Worm (Caenorhabditis elegans): ENCODE results near the gene fipr-8.

The fipr-8 gene

DNA sequence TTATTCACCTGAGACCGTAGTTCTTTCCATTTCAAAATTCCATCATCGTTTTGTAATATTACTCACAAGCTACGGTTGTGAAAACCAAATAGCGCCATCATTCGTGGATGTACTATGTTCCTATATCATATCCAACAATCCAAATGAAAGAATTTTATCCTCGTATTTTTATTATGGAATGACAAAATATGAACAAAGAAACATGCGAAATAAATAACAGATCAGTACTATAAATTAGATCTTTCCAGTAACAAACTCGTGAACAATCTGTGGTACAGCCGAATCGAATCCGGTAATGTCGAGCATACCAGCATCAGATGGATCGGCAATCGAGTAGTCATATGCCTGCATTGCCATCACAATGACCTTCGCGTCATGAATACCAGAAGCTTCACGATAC, 12.9 kb upstream of the fipr-8 start:
- no peak for TF ChIP-seq ets-4 (tag; optimal IDR thresholded peaks at IDR 0.05)

DNA sequence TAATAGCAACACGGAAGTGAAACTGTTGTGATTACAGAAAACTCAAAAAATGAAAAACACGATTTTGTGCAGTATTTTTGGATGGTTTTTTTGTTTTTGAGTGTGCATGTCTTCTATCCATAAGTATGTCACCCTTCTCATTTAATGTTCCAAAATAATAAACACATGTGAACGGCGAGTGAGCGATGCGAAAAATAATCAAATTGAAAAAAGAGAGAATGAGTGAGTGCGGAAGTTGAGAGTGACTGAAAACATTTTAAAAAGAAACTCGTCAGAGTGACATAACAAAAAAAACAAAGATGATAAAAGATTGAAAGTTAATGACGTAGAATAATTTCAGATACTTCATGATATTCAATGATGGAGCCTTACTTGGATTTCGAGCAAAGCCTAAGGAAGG, 9.8 kb upstream of the fipr-8 start:
- TF ChIP-seq mec-3 (tag; optimal IDR thresholded peaks at IDR 0.05; ENCODE audit: borderline replicate concordance) (no peak), syd-9 (tag; optimal IDR thresholded peaks at IDR 0.05) (no peak), pag-3 (tag; optimal IDR thresholded peaks at IDR 0.05; ENCODE audit: borderline replicate concordance) (no peak), lin-11 (tag; optimal IDR thresholded peaks at IDR 0.05) (no peak), ceh-34 (tag; optimal IDR thresholded peaks at IDR 0.05) (no peak), madf-2 (tag; optimal IDR thresholded peaks at IDR 0.05) (no peak), ceh-19 (GFP tag; optimal IDR thresholded peaks at IDR 0.05) (no peak), ceh-48 (tag; optimal IDR thresholded peaks at IDR 0.05) (no peak), rnt-1 (tag; optimal IDR thresholded peaks at IDR 0.05) (no peak)

DNA sequence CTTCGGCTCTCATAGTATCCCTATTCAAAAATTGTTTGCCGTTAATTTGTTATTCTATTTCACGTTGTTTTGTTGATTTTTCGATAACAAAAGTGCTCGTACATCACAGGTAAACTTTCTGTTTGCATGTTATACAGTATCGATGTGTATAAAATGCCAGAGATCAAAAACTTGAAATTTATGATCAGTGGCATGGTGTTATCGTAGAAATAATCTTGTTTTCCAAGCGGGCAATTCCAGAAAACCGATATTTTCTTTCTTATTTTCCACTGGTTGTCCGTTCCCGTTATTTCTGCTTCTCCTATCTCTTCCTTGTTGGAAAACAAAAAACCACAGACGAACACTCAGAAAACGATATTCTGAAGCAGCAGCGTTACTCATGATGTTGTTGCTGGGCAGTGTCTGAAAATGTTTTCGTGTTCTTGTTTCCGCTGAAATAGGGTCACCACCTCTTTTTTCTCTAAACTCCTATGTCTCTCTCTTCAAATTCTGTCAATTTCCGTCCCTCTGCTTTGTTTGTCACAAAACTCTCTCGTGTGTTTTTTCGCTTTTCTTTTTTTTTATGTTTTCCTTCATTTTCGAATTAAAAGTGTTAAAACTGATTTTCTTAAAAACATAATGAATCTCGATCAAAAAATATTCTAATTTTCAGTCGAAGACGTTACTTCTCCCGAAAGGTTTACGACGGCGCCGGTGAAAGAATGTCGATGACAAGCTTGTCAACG, 8.7 kb upstream of the fipr-8 start, which contains the start of gene akt-1:
TSS of gene akt-1 (plus strand) at position 651 of the 725 bp plus-strand sequence.
- no peak for TF ChIP-seq ets-4 (tag; optimal IDR thresholded peaks at IDR 0.05)
- TF ChIP-seq elt-4 (tag; optimal IDR thresholded peaks at IDR 0.05): no peak
- no peak for TF ChIP-seq ceh-31 (tag; optimal IDR thresholded peaks at IDR 0.05)
- TF ChIP-seq syd-9 (tag; optimal IDR thresholded peaks at IDR 0.05): no peak
- no peak for TF ChIP-seq dmd-4 (tag; optimal IDR thresholded peaks at IDR 0.05; ENCODE audit: borderline replicate concordance)

DNA sequence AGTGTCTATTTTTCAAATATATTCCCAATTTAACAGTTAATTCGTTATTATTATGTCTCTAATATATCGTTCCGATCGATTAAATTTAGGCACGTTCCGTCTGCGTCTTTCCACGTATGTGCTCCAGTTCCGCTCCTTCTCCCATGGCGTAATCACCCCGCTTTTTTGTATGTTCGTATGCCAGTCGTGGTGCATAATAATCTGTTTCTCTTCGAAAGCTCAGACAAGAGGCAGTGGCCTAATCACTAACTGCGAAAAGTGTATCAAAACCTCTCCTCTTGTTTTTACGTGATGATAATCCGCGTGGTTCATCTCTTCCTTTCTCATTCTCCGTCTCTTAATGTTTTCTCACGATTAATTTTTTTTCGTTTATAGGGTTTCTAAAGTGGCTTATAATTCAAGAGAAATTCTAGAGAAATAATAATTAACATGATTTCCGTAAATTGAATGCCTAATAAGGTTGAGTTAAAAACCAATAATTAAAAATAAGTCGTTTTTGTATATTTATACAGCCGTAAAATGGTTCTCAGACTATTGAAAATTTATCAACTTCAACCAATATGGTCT, 8.0 kb upstream of the fipr-8 start:
- TF ChIP-seq elt-2 (tag; optimal IDR thresholded peaks at IDR 0.05) (no peak), unc-3 (GFP tag; conservative IDR thresholded peaks at IDR 0.05) (no peak), unc-3 (tag; optimal IDR thresholded peaks at IDR 0.05) (no peak)

DNA sequence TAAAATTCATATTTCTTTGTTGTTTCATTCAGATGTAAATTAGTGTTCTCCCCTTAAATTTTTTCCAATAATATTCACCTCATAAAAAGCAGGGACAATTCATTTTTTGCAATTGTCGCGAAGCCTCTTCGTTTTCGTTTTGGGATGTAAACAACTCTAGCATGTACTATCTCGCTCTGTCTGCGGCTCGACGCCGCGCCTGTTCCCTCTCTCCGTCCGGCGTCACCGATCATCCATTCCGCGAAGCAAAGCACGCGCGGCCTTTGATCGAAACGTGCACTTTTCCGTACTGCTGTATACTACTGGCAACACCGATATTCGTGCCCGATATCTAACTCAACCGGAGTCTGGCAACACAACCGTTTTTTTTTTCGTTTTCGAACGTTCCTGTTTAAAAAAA, 7.2 kb upstream of the fipr-8 start:
- TF ChIP-seq pha-4 (tag; optimal IDR thresholded peaks at IDR 0.05): no peak
- no peak for TF ChIP-seq F13H6.1 (tag; optimal IDR thresholded peaks at IDR 0.05)
- TF ChIP-seq ceh-45 (GFP tag; IDR thresholded peaks at IDR 0.05): no peak
- TF ChIP-seq C38D4.7 (GFP tag; optimal IDR thresholded peaks at IDR 0.05): no peak
- no peak for TF ChIP-seq fax-1 (tag; optimal IDR thresholded peaks at IDR 0.05)
- no peak for TF ChIP-seq ceh-2 (tag; optimal IDR thresholded peaks at IDR 0.05)
- TF ChIP-seq pqm-1 (tag; optimal IDR thresholded peaks at IDR 0.05): no peak
- TF ChIP-seq sdc-2 (tag; optimal IDR thresholded peaks at IDR 0.05): no peak
- no peak for TF ChIP-seq dve-1 (tag; optimal IDR thresholded peaks at IDR 0.05)

DNA sequence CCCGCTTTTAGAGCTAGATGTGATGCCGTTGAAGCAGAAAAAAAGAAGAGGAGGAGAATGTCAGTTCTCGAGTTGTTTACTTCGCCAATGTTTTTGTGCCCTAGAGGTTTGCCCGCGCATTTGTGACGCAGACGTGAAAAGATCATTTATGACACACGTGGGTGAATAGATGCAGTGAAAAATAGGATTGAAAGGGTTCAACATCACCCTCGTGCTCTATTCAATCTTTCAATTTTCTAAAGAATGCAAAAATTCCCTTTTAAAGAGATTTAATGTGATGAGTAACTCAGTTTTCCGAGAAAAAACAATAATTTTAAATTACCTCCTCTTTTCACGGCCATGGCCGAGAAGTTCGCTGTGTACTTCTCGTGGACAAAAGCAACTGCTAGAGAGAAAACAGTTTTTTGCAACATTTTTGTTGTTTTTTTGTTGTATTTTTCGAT, 6.7 kb upstream of the fipr-8 start:
- TF ChIP-seq nhr-232 (tag; optimal IDR thresholded peaks at IDR 0.05): no peak
- no peak for TF ChIP-seq sdc-2 (tag; optimal IDR thresholded peaks at IDR 0.05)
- no peak for TF ChIP-seq madf-2 (tag; optimal IDR thresholded peaks at IDR 0.05)
- no peak for TF ChIP-seq F13H6.1 (tag; optimal IDR thresholded peaks at IDR 0.05)
- TF ChIP-seq hlh-30 (tag; optimal IDR thresholded peaks at IDR 0.05; ENCODE audit: insufficient read depth): peak; percentile 2
- TF ChIP-seq che-1 (tag; optimal IDR thresholded peaks at IDR 0.05): no peak
- no peak for TF ChIP-seq ttx-3 (tag; optimal IDR thresholded peaks at IDR 0.05)
- TF ChIP-seq elt-4 (tag; optimal IDR thresholded peaks at IDR 0.05): no peak
- no peak for TF ChIP-seq npax-4 (tag; optimal IDR thresholded peaks at IDR 0.05)
- no peak for TF ChIP-seq ceh-2 (tag; optimal IDR thresholded peaks at IDR 0.05)
- TF ChIP-seq tbx-7 (tag; optimal IDR thresholded peaks at IDR 0.05): no peak
- peak; percentile 17 for TF ChIP-seq unc-42 (tag; optimal IDR thresholded peaks at IDR 0.05)
- TF ChIP-seq K02D7.2 (tag; optimal IDR thresholded peaks at IDR 0.05): no peak
- no peak for TF ChIP-seq nfya-1 (tag; optimal IDR thresholded peaks at IDR 0.05)
